Worm (Caenorhabditis elegans): ENCODE data around the gene F36H12.10.

The F36H12.10 gene

DNA sequence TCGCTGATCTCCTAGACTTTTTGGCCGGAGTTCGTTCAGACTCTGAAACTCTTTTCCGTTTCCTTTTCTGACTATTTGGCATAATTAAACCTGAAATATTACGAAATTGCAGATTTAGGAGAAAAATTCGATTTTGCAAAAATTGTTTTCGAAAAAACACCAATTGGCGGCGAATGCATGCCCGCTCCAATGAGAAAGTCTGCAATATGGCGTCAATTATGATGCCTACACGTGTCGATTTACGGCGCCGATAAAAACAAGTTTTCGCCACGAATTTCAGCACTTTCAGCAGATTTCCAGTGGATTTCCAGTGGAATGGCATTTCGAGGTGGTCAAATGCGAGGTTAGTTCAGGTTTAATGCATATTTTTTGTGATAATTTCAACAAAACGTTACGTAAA is 45.2 kb downstream of the F36H12.10 start, which contains the start of the genes Y59E9AL.36 and nbet-1 (continued):
- TF ChIP-seq pbrm-1 (GFP tag; IDR thresholded peaks at IDR 0.05) (peak; percentile 52; the same call in 1 of the 2 replicates), Y56A3A.18 (GFP tag; IDR thresholded peaks at IDR 0.05) (no peak), dox-1 (GFP tag; IDR thresholded peaks at IDR 0.05) (peak; percentile 86; the same call in 1 of the 2 replicates), bed-1 (GFP tag; IDR thresholded peaks at IDR 0.05) (no peak), mcd-1 (GFP tag; IDR thresholded peaks at IDR 0.05) (peak; percentile 94), snpc-1.1 (tag; optimal IDR thresholded peaks at IDR 0.05; ENCODE audit: insufficient read depth) (peak; percentile 46), ekl-4 (GFP tag; IDR thresholded peaks at IDR 0.05) (peak; percentile 59), unc-130 (GFP tag; optimal IDR thresholded peaks at IDR 0.05) (no peak), rcor-1 (GFP tag; IDR thresholded peaks at IDR 0.05) (peak; percentile 62), nhr-27 (tag; optimal IDR thresholded peaks at IDR 0.05) (no peak), let-607 (tag; optimal IDR thresholded peaks at IDR 0.05) (peak; percentile 95 to 97), nhr-120 (GFP tag; IDR thresholded peaks at IDR 0.05) (no peak), madf-6 (GFP tag; IDR thresholded peaks at IDR 0.05) (peak; percentile 57), F57A8.1 (GFP tag; optimal IDR thresholded peaks at IDR 0.05) (no peak), let-526 (GFP tag; IDR thresholded peaks at IDR 0.05) (no peak), lin-35 (GFP tag; optimal IDR thresholded peaks at IDR 0.05) (peak in 1 of 3 experiments; percentile 70), B0035.1 (tag; optimal IDR thresholded peaks at IDR 0.05) (no peak), zfh-2 (GFP tag; conservative IDR thresholded peaks at IDR 0.05) (no peak), egl-18 (GFP tag; IDR thresholded peaks at IDR 0.05) (no peak), hmg-20 (GFP tag; IDR thresholded peaks at IDR 0.05) (no peak), chd-7 (tag; optimal IDR thresholded peaks at IDR 0.05) (no peak), F10E7.11 (tag; optimal IDR thresholded peaks at IDR 0.05) (no peak), F39B2.1 (GFP tag; IDR thresholded peaks at IDR 0.05) (no peak), ceh-91 (GFP tag; IDR thresholded peaks at IDR 0.05) (peak; percentile 59; the same call in 1 of the 2 replicates), madf-3 (GFP tag; IDR thresholded peaks at IDR 0.05) (no peak), him-1 (tag; optimal IDR thresholded peaks at IDR 0.05) (no peak), B0261.1 (tag; optimal IDR thresholded peaks at IDR 0.05) (no peak), F52B5.7 (tag; optimal IDR thresholded peaks at IDR 0.05) (no peak), ztf-28 (GFP tag; IDR thresholded peaks at IDR 0.05) (no peak), ets-4 (GFP tag; optimal IDR thresholded peaks at IDR 0.05) (no peak), lsl-1 (GFP tag; optimal IDR thresholded peaks at IDR 0.05) (peak; percentile 60), hlh-26 (GFP tag; conservative IDR thresholded peaks at IDR 0.05) (no peak), lag-1 (GFP tag; IDR thresholded peaks at IDR 0.05) (no peak), F57C9.4 (tag; optimal IDR thresholded peaks at IDR 0.05) (no peak), B0336.3 (GFP tag; IDR thresholded peaks at IDR 0.05) (peak; percentile 65), T07F8.4 (tag; optimal IDR thresholded peaks at IDR 0.05) (no peak), ccch-3 (GFP tag; optimal IDR thresholded peaks at IDR 0.05) (no peak), dpl-1 (GFP tag; optimal IDR thresholded peaks at IDR 0.05) (peak; percentile 4), ztf-6 (GFP tag; IDR thresholded peaks at IDR 0.05) (no peak), B0019.2 (GFP tag; conservative IDR thresholded peaks at IDR 0.05) (no peak), attf-6 (GFP tag; IDR thresholded peaks at IDR 0.05) (0 out of 2 replicates have a peak, but pooled peaks have one; percentile 35), sptf-2 (GFP tag; optimal IDR thresholded peaks at IDR 0.05) (peak; percentile 34), K12H6.12 (tag; optimal IDR thresholded peaks at IDR 0.05) (peak; percentile 36), hsf-1 (GFP tag; IDR thresholded peaks at IDR 0.05) (no peak), D2030.7 (GFP tag; IDR thresholded peaks at IDR 0.05) (peak; percentile 48), ama-1 (optimal IDR thresholded peaks at IDR 0.05) (no peak), ama-1 (GFP tag; optimal IDR thresholded peaks at IDR 0.05) (peak in 1 of 2 experiments; percentile 3), Y53G8AR.9 (GFP tag; conservative IDR thresholded peaks at IDR 0.05) (no peak)

All from whole organism, young adult.